Worm (Caenorhabditis elegans) whole organism, L4 larva: Measurements from ENCODE around the gene Y41D4A.1.
A peak's percentile ranks its signal among the peaks of the same experiment; 100 is the strongest.

ENCODE experiments used
- F37D6.2 ChIP-seq: sonication (generic microtip); optimal IDR thresholded peaks from 2 replicates; lab custom pipeline; 2016; ENCODE audit warnings: mild to moderate bottlenecking, missing genetic modification characterization, missing compliant biosample characterization
- T20F7.1 ChIP-seq: fragments of 200-800 bp; sonication (Bioruptor generic); optimal IDR thresholded peaks from 2 replicates; lab custom pipeline; 2018; ENCODE audit warnings: mild to moderate bottlenecking, missing genetic modification characterization, missing compliant biosample characterization
- Y48G9A.11 ChIP-seq: fragments of 200-800 bp; sonication (Bioruptor generic); IDR thresholded peaks from 2 replicates; pipeline ENCODE4 v1.3.6; 2022; ENCODE audit warnings: missing genetic modification reagents, missing genetic modification characterization, missing compliant biosample characterization
- Y75B8A.6 ChIP-seq: fragments of 200-800 bp; sonication (Bioruptor generic); IDR thresholded peaks from 2 replicates; pipeline ENCODE4 v1.3.6; 2022; ENCODE audit warnings: missing genetic modification reagents, missing genetic modification characterization, missing compliant biosample characterization
- ZK546.5 ChIP-seq, 2 experiments: sonication (generic microtip); optimal IDR thresholded peaks; 2 replicates each; lab custom pipeline; 2017; ENCODE audit warnings: missing biosample characterization in 2 of 2, missing genetic modification characterization in 2 of 2
- aha-1 ChIP-seq: fragments of 150-350 bp; peaks from one replicate; lab custom pipeline; 2014; ENCODE audit warnings: missing biosample characterization, missing genetic modification characterization
- aly-2 ChIP-seq: sonication (generic microtip); optimal IDR thresholded peaks from 2 replicates; lab custom pipeline; 2018; ENCODE audit warnings: missing biosample characterization, missing genetic modification characterization
- arid-1 ChIP-seq: fragments of 200-800 bp; sonication (Bioruptor generic); conservative IDR thresholded peaks from 2 replicates; pipeline ENCODE4 v1.3.6; 2022; ENCODE audit warnings: missing genetic modification reagents, missing genetic modification characterization, missing compliant biosample characterization
- ceh-20 ChIP-seq: fragments of 200-800 bp; sonication (Bioruptor generic); IDR thresholded peaks from 2 replicates; pipeline ENCODE4 v1.3.6; 2022; ENCODE audit warnings: missing genetic modification reagents, missing genetic modification characterization, missing compliant biosample characterization
- ces-1 ChIP-seq: fragments of 150-350 bp; sonication (generic microtip); optimal IDR thresholded peaks from 4 replicates; lab custom pipeline; 2014; ENCODE audit warnings: missing biosample characterization, missing genetic modification reagents, missing genetic modification characterization
- cey-2 ChIP-seq: sonication (generic microtip); optimal IDR thresholded peaks from 3 replicates; lab custom pipeline; 2017; ENCODE audit warnings: missing genetic modification characterization, mild to moderate bottlenecking, missing compliant biosample characterization, antibody characterized with exemption, borderline replicate concordance; ENCODE audit not compliant: insufficient read depth
- daf-12 ChIP-seq: fragments of 150-350 bp; optimal IDR thresholded peaks from 2 replicates; lab custom pipeline; 2014; ENCODE audit warnings: missing biosample characterization, missing genetic modification reagents, missing genetic modification characterization
- daf-19 ChIP-seq: fragments of 200-800 bp; sonication (Bioruptor generic); conservative IDR thresholded peaks from 2 replicates; pipeline ENCODE4 v1.3.6; 2022; ENCODE audit warnings: missing genetic modification characterization, missing compliant biosample characterization
- dmd-8 ChIP-seq: fragments of 200-800 bp; sonication (Bioruptor generic); IDR thresholded peaks from 2 replicates; pipeline ENCODE4 v1.3.6; 2022; ENCODE audit warnings: missing genetic modification characterization, missing compliant biosample characterization
- dmd-9 ChIP-seq: fragments of 200-800 bp; sonication (Bioruptor generic); IDR thresholded peaks from 2 replicates; pipeline ENCODE4 v1.3.6; 2022; ENCODE audit warnings: missing genetic modification reagents, missing genetic modification characterization, missing compliant biosample characterization
- dpl-1 ChIP-seq: fragments of 150-350 bp; optimal IDR thresholded peaks from 2 replicates; lab custom pipeline; 2014; ENCODE audit warnings: missing biosample characterization, missing genetic modification reagents, missing genetic modification characterization
- egl-27 ChIP-seq: sonication (generic microtip); optimal IDR thresholded peaks from 3 replicates; lab custom pipeline; 2017; ENCODE audit warnings: missing biosample characterization, missing genetic modification reagents, missing genetic modification characterization
- fkh-10 ChIP-seq: fragments of 150-350 bp; optimal IDR thresholded peaks from 2 replicates; lab custom pipeline; 2014; ENCODE audit warnings: missing biosample characterization, missing genetic modification reagents, missing genetic modification characterization
- fos-1 ChIP-seq: fragments of 150-350 bp; optimal IDR thresholded peaks from 2 replicates; lab custom pipeline; 2014; ENCODE audit warnings: missing biosample characterization, missing genetic modification characterization
- hlh-11 ChIP-seq: fragments of 200-800 bp; sonication (Bioruptor generic); optimal IDR thresholded peaks from 2 replicates; lab custom pipeline; 2018; ENCODE audit warnings: mild to moderate bottlenecking, missing genetic modification characterization, missing compliant biosample characterization
- hmg-1.1 ChIP-seq: fragments of 200-800 bp; sonication (Bioruptor generic); IDR thresholded peaks from 2 replicates; pipeline ENCODE4 v1.3.6; 2022; ENCODE audit warnings: missing genetic modification reagents, missing genetic modification characterization, missing compliant biosample characterization
- lim-7 ChIP-seq: fragments of 200-800 bp; sonication (Bioruptor generic); IDR thresholded peaks from 2 replicates; pipeline ENCODE4 v1.3.6; 2022; ENCODE audit warnings: missing genetic modification characterization, missing compliant biosample characterization
- lin-13 ChIP-seq: fragments of 150-350 bp; optimal IDR thresholded peaks from 2 replicates; lab custom pipeline; 2014; ENCODE audit warnings: missing biosample characterization, missing genetic modification reagents, missing genetic modification characterization
- lin-39 ChIP-seq: fragments of 150-350 bp; optimal IDR thresholded peaks from 2 replicates; lab custom pipeline; 2014; ENCODE audit warnings: missing biosample characterization, missing genetic modification reagents, missing genetic modification characterization
- lsy-2 ChIP-seq, 2 experiments: fragments of 150-350 bp in 1 of 2; sonication (generic microtip) in 1 of 2; optimal IDR thresholded peaks; 2 replicates each; lab custom pipeline; 2014 to 2017; ENCODE audit warnings: missing biosample characterization in 2 of 2, missing genetic modification characterization in 2 of 2
- madf-5 ChIP-seq, 2 experiments: fragments of 200-800 bp; sonication (Bioruptor generic); IDR thresholded peaks; 2 replicates each; pipeline ENCODE4 v1.3.6; 2022; ENCODE audit warnings: missing compliant biosample characterization in 2 of 2, missing genetic modification characterization in 2 of 2
- mdl-1 ChIP-seq, 2 experiments: fragments of 150-350 bp in 1 of 2; sonication (generic microtip) in 1 of 2; optimal IDR thresholded peaks; 2 replicates each; lab custom pipeline; 2014 to 2017; ENCODE audit warnings: missing biosample characterization in 2 of 2, missing genetic modification characterization in 2 of 2
- mxl-2 ChIP-seq: fragments of 200-800 bp; sonication (Bioruptor generic); conservative IDR thresholded peaks from 2 replicates; pipeline ENCODE4 v1.3.6; 2022; ENCODE audit warnings: missing genetic modification reagents, missing genetic modification characterization, missing compliant biosample characterization
- nhr-111 ChIP-seq: fragments of 200-800 bp; sonication (Bioruptor generic); optimal IDR thresholded peaks from 2 replicates; lab custom pipeline; 2018; ENCODE audit warnings: mild to moderate bottlenecking, missing genetic modification characterization, missing compliant biosample characterization
- nhr-237 ChIP-seq: sonication (generic microtip); optimal IDR thresholded peaks from 2 replicates; lab custom pipeline; 2017; ENCODE audit warnings: missing biosample characterization, missing genetic modification characterization
- nhr-28 ChIP-seq: fragments of 150-350 bp; optimal IDR thresholded peaks from 2 replicates; lab custom pipeline; 2014; ENCODE audit warnings: missing biosample characterization, missing genetic modification characterization
- nhr-42 ChIP-seq: fragments of 200-800 bp; sonication (Bioruptor generic); IDR thresholded peaks from 2 replicates; pipeline ENCODE4 v1.3.6; 2022; ENCODE audit warnings: missing genetic modification characterization, missing compliant biosample characterization
- nhr-48 ChIP-seq: sonication (generic microtip); optimal IDR thresholded peaks from 2 replicates; lab custom pipeline; 2016; ENCODE audit warnings: mild to moderate bottlenecking, missing genetic modification characterization, missing compliant biosample characterization
- nhr-6 ChIP-seq: fragments of 150-350 bp; optimal IDR thresholded peaks from 2 replicates; lab custom pipeline; 2014; ENCODE audit warnings: missing biosample characterization, missing genetic modification characterization
- pha-4 ChIP-seq, 2 experiments: fragments of 150-350 bp in 1 of 2; fragments of 200-800 bp in 1 of 2; sonication (Bioruptor generic) in 1 of 2; IDR thresholded peaks in 1 of 2; optimal IDR thresholded peaks in 1 of 2; 2 replicates each; pipeline versions ENCODE4 v1.3.6 to Lab custom; 2014 to 2022; ENCODE audit warnings: missing genetic modification characterization in 2 of 2, missing genetic modification reagents in 2 of 2, missing biosample characterization in 1 of 2, missing compliant biosample characterization in 1 of 2
- php-3 ChIP-seq: fragments of 200-800 bp; sonication (Bioruptor generic); IDR thresholded peaks from 2 replicates; pipeline ENCODE4 v1.3.6; 2022; ENCODE audit warnings: missing genetic modification reagents, missing genetic modification characterization, missing compliant biosample characterization
- sdz-12 ChIP-seq: fragments of 200-800 bp; sonication (Bioruptor generic); optimal IDR thresholded peaks from 2 replicates; lab custom pipeline; 2018; ENCODE audit warnings: mild to moderate bottlenecking, missing genetic modification characterization, missing compliant biosample characterization
- set-16 ChIP-seq: fragments of 200-800 bp; sonication (Bioruptor generic); IDR thresholded peaks from 2 replicates; pipeline ENCODE4 v1.3.6; 2022; ENCODE audit warnings: missing genetic modification reagents, missing genetic modification characterization, missing compliant biosample characterization
- snpc-1.2 ChIP-seq: fragments of 200-800 bp; sonication (Bioruptor generic); IDR thresholded peaks from 2 replicates; pipeline ENCODE4 v1.3.6; 2022; ENCODE audit warnings: missing genetic modification reagents, missing genetic modification characterization, missing compliant biosample characterization
- spr-1 ChIP-seq: sonication (generic microtip); optimal IDR thresholded peaks from 2 replicates; lab custom pipeline; 2016; ENCODE audit warnings: mild to moderate bottlenecking, missing genetic modification characterization, missing compliant biosample characterization
- spr-3 ChIP-seq: fragments of 200-800 bp; sonication (Bioruptor generic); optimal IDR thresholded peaks from 2 replicates; lab custom pipeline; 2018; ENCODE audit warnings: mild to moderate bottlenecking, missing genetic modification characterization, missing compliant biosample characterization
- tag-97 ChIP-seq: fragments of 200-800 bp; sonication (Bioruptor generic); IDR thresholded peaks from 2 replicates; pipeline ENCODE4 v1.3.6; 2022; ENCODE audit warnings: missing genetic modification characterization, missing compliant biosample characterization
- unc-130 ChIP-seq: sonication (generic microtip); optimal IDR thresholded peaks from 2 replicates; lab custom pipeline; 2016; ENCODE audit warnings: missing genetic modification reagents, missing genetic modification characterization, missing compliant biosample characterization
- unc-39 ChIP-seq: sonication (generic microtip); optimal IDR thresholded peaks from 2 replicates; lab custom pipeline; 2017; ENCODE audit warnings: missing biosample characterization, missing genetic modification characterization
- unc-62 ChIP-seq, 3 experiments: fragments of 150-350 bp in 1 of 3; sonication (generic microtip); optimal IDR thresholded peaks in 2 of 3; peaks in 1 of 3; 1 replicate in 1 of 3; 2 replicates in 2 of 3; lab custom pipeline; 2014 to 2017; ENCODE audit warnings: missing biosample characterization in 3 of 3, missing genetic modification characterization in 3 of 3, missing genetic modification reagents in 3 of 3, missing genotype in 1 of 3
- vab-7 ChIP-seq: fragments of 200-800 bp; sonication (Bioruptor generic); IDR thresholded peaks from 2 replicates; pipeline ENCODE4 v1.3.6; 2022; ENCODE audit warnings: missing genetic modification reagents, missing genetic modification characterization, missing compliant biosample characterization
- zfp-2 ChIP-seq: sonication (generic microtip); optimal IDR thresholded peaks from 2 replicates; lab custom pipeline; 2016; ENCODE audit warnings: mild to moderate bottlenecking, missing genetic modification characterization, missing compliant biosample characterization
- zip-11 ChIP-seq: fragments of 200-800 bp; sonication (Bioruptor generic); IDR thresholded peaks from 2 replicates; pipeline ENCODE4 v1.3.6; 2022; ENCODE audit warnings: missing genetic modification characterization, missing compliant biosample characterization
- ztf-11 ChIP-seq: fragments of 150-350 bp; optimal IDR thresholded peaks from 2 replicates; lab custom pipeline; 2014; ENCODE audit warnings: missing biosample characterization, missing genetic modification characterization

Y41D4A.1 gene

DNA sequence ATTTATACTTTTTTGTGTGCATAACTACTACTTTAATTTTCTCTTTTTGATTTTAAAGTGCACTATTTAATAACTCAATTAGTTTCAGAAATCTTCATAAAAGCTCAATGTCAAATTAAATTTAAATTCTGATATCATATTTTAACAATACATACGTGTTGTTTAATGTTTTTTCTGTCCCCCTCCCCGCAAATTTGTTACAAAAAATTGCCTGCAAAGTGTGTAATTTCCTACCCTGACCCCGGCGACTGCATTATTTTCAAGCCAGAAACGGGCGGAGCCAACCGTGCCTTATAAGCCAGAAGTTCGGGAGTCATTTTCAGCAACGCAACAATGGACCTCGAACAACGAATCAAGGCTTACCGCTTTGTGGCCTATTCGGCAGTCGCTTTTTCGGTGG lies 3.7 kb upstream of the Y41D4A.1 start, which contains the start of gene col-108:
col-108 (plus strand) TSS at position 301 of the 400 bp plus-strand sequence.
- TF ChIP-seq cey-2 (tag; lab: Kevin White, UChicago), result no peak
- no peak for TF ChIP-seq ceh-20 (GFP tag; lab: Robert Waterston, UW)
- TF ChIP-seq egl-27, result no peak
- no peak for TF ChIP-seq unc-62 (GFP tag; optimal IDR thresholded peaks at IDR 0.05 in 1 of 2; lab: Kevin White, UChicago)
- no peak for TF ChIP-seq unc-62 (tag; optimal IDR thresholded peaks at IDR 0.05; lab: Kevin White, UChicago)
- TF ChIP-seq vab-7 (GFP tag; lab: Robert Waterston, UW), result no peak
- no peak for TF ChIP-seq spr-1 (tag; lab: Kevin White, UChicago)
- TF ChIP-seq dmd-9 (GFP tag; lab: Robert Waterston, UW), result no peak
- no peak for TF ChIP-seq lim-7 (GFP tag; lab: Robert Waterston, UW)
- TF ChIP-seq fos-1 (tag; lab: Kevin White, UChicago), result no peak
- TF ChIP-seq nhr-111, result no peak
- TF ChIP-seq mxl-2, result no peak
- no peak for TF ChIP-seq fkh-10 (GFP tag; lab: Kevin White, UChicago)
- TF ChIP-seq nhr-42 (GFP tag; lab: Robert Waterston, UW), result no peak
- TF ChIP-seq sdz-12, result no peak
- TF ChIP-seq mdl-1 (tag; optimal IDR thresholded peaks at IDR 0.05; lab: Kevin White, UChicago), result no peak
- no peak for TF ChIP-seq snpc-1.2 (GFP tag; lab: Robert Waterston, UW)
- no peak for TF ChIP-seq Y48G9A.11
- TF ChIP-seq daf-12 (tag; lab: Kevin White, UChicago), result no peak
- no peak for TF ChIP-seq lin-39 (tag; lab: Kevin White, UChicago)

DNA sequence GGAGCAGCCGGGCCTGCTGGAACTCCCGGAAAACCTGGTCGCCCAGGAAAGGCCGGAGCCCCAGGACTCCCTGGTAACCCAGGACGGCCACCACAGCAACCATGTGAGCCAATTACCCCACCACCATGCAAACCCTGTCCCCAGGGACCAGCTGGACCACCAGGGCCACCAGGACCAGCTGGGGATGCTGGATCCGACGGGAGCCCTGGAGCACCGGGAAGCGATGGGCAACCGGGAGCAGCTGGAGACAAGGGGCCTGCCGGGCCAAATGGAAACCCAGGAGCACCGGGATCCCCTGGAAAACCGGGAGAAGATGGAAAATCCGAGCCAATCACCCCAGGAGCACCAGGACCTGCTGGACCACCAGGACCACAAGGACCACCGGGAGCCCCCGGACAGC lies 2.9 kb upstream of the Y41D4A.1 start:
- TF ChIP-seq snpc-1.2 (GFP tag; lab: Robert Waterston, UW) (no peak), vab-7 (GFP tag; lab: Robert Waterston, UW) (no peak), ztf-11 (tag; lab: Kevin White, UChicago) (no peak), php-3 (no peak), nhr-48 (tag; lab: Kevin White, UChicago) (no peak), set-16 (peak; percentile 98), egl-27 (no peak), lin-13 (GFP tag; lab: Kevin White, UChicago) (no peak), nhr-237 (no peak), pha-4 (GFP tag; IDR thresholded peaks at IDR 0.05; lab: Robert Waterston, UW) (peak; percentile 20; the same call in 1 of the 2 replicates), pha-4 (tag; optimal IDR thresholded peaks at IDR 0.05; lab: Kevin White, UChicago) (no peak), ceh-20 (GFP tag; lab: Robert Waterston, UW) (no peak), hmg-1.1 (GFP tag; lab: Robert Waterston, UW) (no peak), F37D6.2 (tag; lab: Kevin White, UChicago) (no peak), daf-12 (tag; lab: Kevin White, UChicago) (no peak), tag-97 (GFP tag; lab: Robert Waterston, UW) (no peak), zfp-2 (tag; lab: Kevin White, UChicago) (no peak), daf-19 (GFP tag; lab: Robert Waterston, UW) (no peak), arid-1 (GFP tag; lab: Robert Waterston, UW) (no peak), aly-2 (tag; lab: Kevin White, UChicago) (no peak), nhr-28 (tag; lab: Kevin White, UChicago) (no peak), Y48G9A.11 (no peak), zip-11 (GFP tag; lab: Robert Waterston, UW) (no peak), nhr-111 (no peak), Y75B8A.6 (GFP tag; lab: Robert Waterston, UW) (no peak), ces-1 (GFP tag; lab: Kevin White, UChicago) (no peak), nhr-6 (no peak), dpl-1 (GFP tag; lab: Kevin White, UChicago) (no peak), aha-1 (tag; lab: Kevin White, UChicago) (peak; percentile 19), dmd-9 (GFP tag; lab: Robert Waterston, UW) (no peak), T20F7.1 (GFP tag; lab: Kevin White, UChicago) (no peak), hlh-11 (tag; lab: Kevin White, UChicago) (no peak), ZK546.5 (tag; optimal IDR thresholded peaks at IDR 0.05; lab: Kevin White, UChicago) (no peak), spr-3 (peak; percentile 10), unc-39 (no peak), lsy-2 (tag; optimal IDR thresholded peaks at IDR 0.05; lab: Kevin White, UChicago) (no peak), unc-130 (GFP tag; lab: Kevin White, UChicago) (no peak), dmd-8 (GFP tag; lab: Robert Waterston, UW) (no peak), madf-5 (GFP tag; IDR thresholded peaks at IDR 0.05; lab: Robert Waterston, UW) (0 out of 4 replicates have a peak, but pooled peaks of 1 of the 2 experiments have one; percentile 11)
